Worm (Caenorhabditis elegans): ENCODE results near the gene rps-28.
"Not testable (repeated sequence)": the region's sequence is repeated elsewhere in the genome, so short reads cannot be mapped to it uniquely, and the experiment has no call there.

rps-28 gene

DNA sequence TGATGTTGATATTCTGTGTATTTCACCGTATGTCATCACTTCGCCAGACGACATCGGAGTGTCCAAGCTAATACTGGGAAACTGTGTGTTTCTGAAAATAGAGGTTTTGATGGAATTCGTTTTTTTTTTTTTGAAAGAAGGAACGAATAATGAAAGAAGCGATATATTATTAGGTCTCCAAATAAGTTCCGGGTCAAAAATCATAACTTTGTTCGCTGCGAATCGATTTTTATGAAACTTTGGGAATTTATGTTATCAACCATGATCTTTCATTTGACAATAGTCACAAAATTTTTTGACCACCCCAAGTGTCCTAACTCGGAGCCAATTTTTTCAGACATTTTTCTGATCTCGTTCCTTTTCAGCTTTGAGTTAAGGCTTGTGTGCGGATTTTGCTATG, 14.3 kb upstream of the rps-28 start, which contains the start of gene nhr-274:
nhr-274 (minus strand) TSS at position 101 of the 400 bp plus-strand sequence.
- not testable (repeated sequence) for TF ChIP-seq F23B12.7 (tag; optimal IDR thresholded peaks at IDR 0.05; ENCODE audit: insufficient read depth); unc-62 (GFP tag; optimal IDR thresholded peaks at IDR 0.05); hmg-1.2 (GFP tag; IDR thresholded peaks at IDR 0.05)

DNA sequence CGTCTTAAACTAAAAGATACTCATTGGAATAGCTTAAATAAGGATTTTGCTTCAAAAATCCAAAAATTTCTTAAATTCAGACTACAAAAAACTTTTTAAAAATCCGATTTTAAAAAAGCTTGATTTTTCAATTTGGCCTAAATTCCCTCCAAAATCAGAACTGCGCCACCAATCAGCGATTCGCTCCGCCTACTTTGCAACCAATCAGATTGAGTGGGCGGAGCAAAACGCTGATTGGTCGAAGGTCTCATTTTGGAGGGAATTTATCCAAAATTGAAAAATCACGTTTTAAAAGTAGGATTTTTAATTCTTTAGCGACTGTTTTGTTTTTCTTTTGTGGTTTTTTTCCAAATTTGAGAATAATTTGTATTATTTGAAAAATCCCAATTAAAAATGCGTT, 10.1 kb upstream of the rps-28 start:
- TF ChIP-seq nfyb-1 (GFP tag; IDR thresholded peaks at IDR 0.05) (0 out of 2 replicates have a peak, but pooled peaks have one; percentile 21), dox-1 (GFP tag; IDR thresholded peaks at IDR 0.05) (no peak), madf-3 (GFP tag; IDR thresholded peaks at IDR 0.05) (no peak), nhr-179 (tag; optimal IDR thresholded peaks at IDR 0.05) (no peak)

DNA sequence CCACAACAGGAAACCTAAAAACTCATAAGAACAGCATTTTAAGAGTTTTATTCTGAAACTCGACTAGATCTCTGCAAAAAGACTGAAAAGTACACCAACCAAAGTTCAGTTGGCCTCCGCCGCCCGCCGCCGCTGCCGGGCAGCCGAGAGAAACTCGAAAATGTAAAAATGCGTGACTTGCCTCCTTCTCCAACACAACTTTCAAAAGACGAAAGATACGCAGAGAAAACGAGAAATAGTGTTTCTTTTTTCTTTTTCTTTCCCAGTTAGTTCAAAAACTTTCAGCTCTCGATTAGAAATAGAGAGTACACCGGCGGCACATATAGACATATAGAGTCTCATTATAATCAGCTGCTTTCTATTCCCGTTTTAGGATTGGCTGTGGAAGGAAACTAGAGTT, 9.7 kb upstream of the rps-28 start:
- TF ChIP-seq aptf-2 (GFP tag; conservative IDR thresholded peaks at IDR 0.05), result no peak
- TF ChIP-seq T07F8.4 (tag; optimal IDR thresholded peaks at IDR 0.05), result no peak
- no peak for TF ChIP-seq ztf-6 (GFP tag; IDR thresholded peaks at IDR 0.05)
- peak; percentile 31; the same call in 1 of the 2 replicates for TF ChIP-seq zfh-2 (GFP tag; conservative IDR thresholded peaks at IDR 0.05)
- no peak for TF ChIP-seq cebp-1 (GFP tag; IDR thresholded peaks at IDR 0.05)
- TF ChIP-seq cebp-1 (tag; optimal IDR thresholded peaks at IDR 0.05), result peak; percentile 33
- no peak for TF ChIP-seq attf-6 (GFP tag; IDR thresholded peaks at IDR 0.05)
- TF ChIP-seq dpff-1 (tag; optimal IDR thresholded peaks at IDR 0.05), result no peak
- peak; percentile 49 for TF ChIP-seq F23B12.7 (tag; optimal IDR thresholded peaks at IDR 0.05; ENCODE audit: insufficient read depth)
- TF ChIP-seq attf-5 (GFP tag; optimal IDR thresholded peaks at IDR 0.05), result peak; percentile 42
- no peak for TF ChIP-seq tlf-1 (GFP tag; optimal IDR thresholded peaks at IDR 0.05)
- TF ChIP-seq egl-44 (GFP tag; IDR thresholded peaks at IDR 0.05), result 0 out of 2 replicates have a peak, but pooled peaks have one; percentile 14
- no peak for TF ChIP-seq nfya-2 (GFP tag; IDR thresholded peaks at IDR 0.05)
- TF ChIP-seq madf-8 (GFP tag; conservative IDR thresholded peaks at IDR 0.05), result no peak
- TF ChIP-seq nhr-80 (tag; optimal IDR thresholded peaks at IDR 0.05), result peak; percentile 66

DNA sequence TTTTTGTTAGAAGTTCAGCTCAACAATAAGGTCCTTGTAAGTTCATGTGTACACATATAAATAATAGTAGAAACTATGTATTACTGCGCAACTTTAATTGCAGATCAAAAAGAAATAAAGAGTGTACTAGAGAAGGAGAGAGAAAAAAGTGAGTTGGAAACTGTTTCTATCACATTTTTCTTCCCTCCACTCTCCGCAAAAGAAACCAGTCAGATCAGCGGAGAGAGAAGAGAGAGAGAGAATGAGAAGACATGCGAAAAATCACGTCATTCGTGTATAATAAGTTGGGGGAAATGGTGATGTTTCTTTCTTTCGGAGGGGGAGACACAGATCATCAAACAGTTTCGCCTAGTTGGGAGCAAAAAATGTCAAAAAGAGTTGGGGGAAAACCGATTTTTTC, 4.2 kb upstream of the rps-28 start:
- TF ChIP-seq attf-5 (GFP tag; optimal IDR thresholded peaks at IDR 0.05) (peak; percentile 31), nhr-80 (tag; optimal IDR thresholded peaks at IDR 0.05) (peak; percentile 49), hmg-1.2 (GFP tag; IDR thresholded peaks at IDR 0.05) (peak; percentile 37; the same call in 1 of the 2 replicates), nfyb-1 (GFP tag; IDR thresholded peaks at IDR 0.05) (no peak), F23B12.7 (tag; optimal IDR thresholded peaks at IDR 0.05; ENCODE audit: insufficient read depth) (peak; percentile 36), lin-40 (tag; optimal IDR thresholded peaks at IDR 0.05) (peak; percentile 35), cebp-1 (GFP tag; IDR thresholded peaks at IDR 0.05) (no peak), cebp-1 (tag; optimal IDR thresholded peaks at IDR 0.05) (peak; percentile 4), rpc-1 (optimal IDR thresholded peaks at IDR 0.05) (no peak), rpc-1 (tag; optimal IDR thresholded peaks at IDR 0.05) (no peak), dox-1 (GFP tag; IDR thresholded peaks at IDR 0.05) (peak; percentile 35; the same call in 1 of the 2 replicates), snpc-1.1 (tag; optimal IDR thresholded peaks at IDR 0.05; ENCODE audit: insufficient read depth) (no peak), tbx-9 (tag; optimal IDR thresholded peaks at IDR 0.05; ENCODE audit: borderline replicate concordance) (no peak), B0261.1 (tag; optimal IDR thresholded peaks at IDR 0.05) (no peak), gei-17 (GFP tag; optimal IDR thresholded peaks at IDR 0.05) (no peak), D2030.7 (GFP tag; IDR thresholded peaks at IDR 0.05) (no peak)

DNA sequence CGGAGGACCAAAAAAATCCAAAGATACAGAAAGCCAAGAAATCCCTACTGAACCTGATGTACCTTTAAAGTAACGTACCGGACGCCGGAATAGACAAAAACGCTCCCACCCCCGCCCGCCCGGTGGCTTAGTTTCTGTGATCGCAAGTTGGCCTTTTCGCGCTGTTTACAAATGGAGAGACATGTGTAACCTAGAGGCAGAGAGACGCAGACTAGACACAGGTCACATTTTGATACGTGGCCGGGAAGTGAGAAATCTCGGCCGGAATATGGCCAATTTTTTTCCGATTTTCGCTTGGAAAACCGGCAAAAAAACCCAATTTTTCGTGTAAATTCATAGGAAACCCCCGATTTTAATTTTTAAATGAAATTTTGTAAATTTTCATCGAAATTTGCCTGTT, 2.4 kb upstream of the rps-28 start:
- TF ChIP-seq gei-17 (GFP tag; optimal IDR thresholded peaks at IDR 0.05), result no peak
- TF ChIP-seq sea-2 (GFP tag; IDR thresholded peaks at IDR 0.05), result no peak
- TF ChIP-seq nfyb-1 (GFP tag; IDR thresholded peaks at IDR 0.05), result 0 out of 2 replicates have a peak, but pooled peaks have one; percentile 51
- 0 out of 2 replicates have a peak, but pooled peaks have one; percentile 35 for TF ChIP-seq zfh-2 (GFP tag; conservative IDR thresholded peaks at IDR 0.05)
- 0 out of 2 replicates have a peak, but pooled peaks have one; percentile 39 for TF ChIP-seq aptf-2 (GFP tag; conservative IDR thresholded peaks at IDR 0.05)
- TF ChIP-seq egrh-3 (GFP tag; IDR thresholded peaks at IDR 0.05), result no peak
- peak; percentile 15; the same call in 1 of the 2 replicates for TF ChIP-seq attf-3 (GFP tag; conservative IDR thresholded peaks at IDR 0.05)
- TF ChIP-seq F39B2.1 (GFP tag; IDR thresholded peaks at IDR 0.05), result 0 out of 2 replicates have a peak, but pooled peaks have one; percentile 22

All from whole organism, young adult.